Fruit fly (Drosophila melanogaster): Measurements from ENCODE around the gene Det.

The Det gene

DNA sequence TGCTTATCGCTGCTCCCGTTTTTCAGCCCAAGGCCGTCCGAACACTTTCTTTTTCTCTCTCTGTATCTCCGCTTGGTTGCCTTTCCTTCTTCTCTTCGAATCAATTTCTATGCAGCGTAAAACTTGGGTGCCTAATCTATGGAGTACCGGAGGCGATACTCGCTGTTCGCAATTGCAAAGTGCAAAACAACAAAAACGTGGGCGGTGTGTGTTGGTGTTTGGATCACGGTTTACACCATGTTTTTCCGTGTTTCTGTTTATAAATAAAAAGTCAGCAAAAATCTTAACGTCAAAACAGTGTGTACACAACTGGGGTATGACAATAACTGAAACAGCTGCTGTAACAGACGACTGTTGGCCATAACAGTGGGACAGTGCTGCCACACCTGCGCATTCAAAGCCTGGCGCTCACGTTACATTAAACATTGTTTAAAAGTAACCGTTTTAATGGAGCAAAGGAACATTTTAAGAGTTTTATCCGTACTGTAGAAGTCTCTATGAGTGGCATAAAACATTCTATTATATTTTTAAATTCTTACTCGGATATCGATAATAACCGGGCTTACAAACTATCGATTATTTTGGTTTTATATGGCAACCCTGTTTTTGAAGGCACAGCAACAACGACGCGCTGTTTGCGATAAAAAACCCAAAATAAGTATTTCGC, at the start of gene Det, which contains the start of gene m-cup:
TSS of gene Det (plus strand) at position 588 of the 667 bp plus-strand sequence.
TSS of gene m-cup (minus strand) at position 333 of the 667 bp plus-strand sequence.
- TF ChIP-seq unpg (GFP tag; optimal IDR thresholded peaks at IDR 0.05): peak; percentile 2
- peak; percentile 6 for TF ChIP-seq pum (GFP tag; optimal IDR thresholded peaks at IDR 0.05)
- no peak for TF ChIP-seq CG8765 (GFP tag; IDR thresholded peaks at IDR 0.05)
- peak; percentile 58; the same call in 1 of the 2 replicates for TF ChIP-seq CG2129 (GFP tag; IDR thresholded peaks at IDR 0.05; ENCODE audit: partially characterized antibody)
- no peak for TF ChIP-seq CG13624 (GFP tag; optimal IDR thresholded peaks at IDR 0.05)
- no peak for TF ChIP-seq gcm (GFP tag; optimal IDR thresholded peaks at IDR 0.05)
- TF ChIP-seq CG9932 (GFP tag; IDR thresholded peaks at IDR 0.05): 0 out of 2 replicates have a peak, but pooled peaks have one; percentile 12
- TF ChIP-seq eve (GFP tag; optimal IDR thresholded peaks at IDR 0.05): no peak
- TF ChIP-seq croc (GFP tag; conservative IDR thresholded peaks at IDR 0.05): no peak
- peak; percentile 44 for TF ChIP-seq zf30C (GFP tag; optimal IDR thresholded peaks at IDR 0.05)
- peak; percentile 42 for TF ChIP-seq Myb (GFP tag; optimal IDR thresholded peaks at IDR 0.05)
- peak; percentile 88 for TF ChIP-seq sens (GFP tag)
- no peak for TF ChIP-seq CG7928 (GFP tag; optimal IDR thresholded peaks at IDR 0.05)
- TF ChIP-seq Dek (tag; optimal IDR thresholded peaks at IDR 0.05): no peak
- TF ChIP-seq kay (GFP tag; optimal IDR thresholded peaks at IDR 0.05): no peak
- no peak for TF ChIP-seq CG10565 (GFP tag; optimal IDR thresholded peaks at IDR 0.05)
- peak; percentile 49 for TF ChIP-seq Lhr (GFP tag; optimal IDR thresholded peaks at IDR 0.05)
- TF ChIP-seq CG7963 (GFP tag; IDR thresholded peaks at IDR 0.05; ENCODE audit: partially characterized antibody): peak; percentile 58; the same call in 1 of the 3 replicates
- peak; percentile 41; the same call in 1 of the 2 replicates for TF ChIP-seq bbx (GFP tag; IDR thresholded peaks at IDR 0.05; ENCODE audit: partially characterized antibody)
- peak; percentile 18 for TF ChIP-seq Sry-β (GFP tag; optimal IDR thresholded peaks at IDR 0.05)
- peak in 1 of 2 experiments; percentile 27 for TF ChIP-seq chif (GFP tag; optimal IDR thresholded peaks at IDR 0.05)
- no peak for TF ChIP-seq bab2 (GFP tag; optimal IDR thresholded peaks at IDR 0.05)
- no peak for TF ChIP-seq CG12155 (GFP tag; optimal IDR thresholded peaks at IDR 0.05)
- TF ChIP-seq shn (GFP tag; optimal IDR thresholded peaks at IDR 0.05): no peak
- TF ChIP-seq vvl (GFP tag; IDR thresholded peaks at IDR 0.05): 0 out of 2 replicates have a peak, but pooled peaks have one; percentile 3
- TF ChIP-seq CG2120 (GFP tag; optimal IDR thresholded peaks at IDR 0.05): peak; percentile 17
- TF ChIP-seq stwl (tag; optimal IDR thresholded peaks at IDR 0.05): peak; percentile 83
- no peak for TF ChIP-seq Dad (GFP tag; optimal IDR thresholded peaks at IDR 0.05)
- no peak for TF ChIP-seq pb (GFP tag; optimal IDR thresholded peaks at IDR 0.05)
- peak; percentile 11 for TF ChIP-seq Camta (GFP tag; optimal IDR thresholded peaks at IDR 0.05)
- TF ChIP-seq phol (tag; optimal IDR thresholded peaks at IDR 0.05): peak; percentile 61
- TF ChIP-seq CG11398 (GFP tag; optimal IDR thresholded peaks at IDR 0.05): no peak
- TF ChIP-seq CG2116 (GFP tag; optimal IDR thresholded peaks at IDR 0.05): peak; percentile 86
- peak; percentile 68 for TF ChIP-seq MBD-R2 (GFP tag; IDR thresholded peaks at IDR 0.05)
- TF ChIP-seq CG10462 (GFP tag; optimal IDR thresholded peaks at IDR 0.05): no peak
- peak; percentile 81 for TF ChIP-seq YL-1 (GFP tag; optimal IDR thresholded peaks at IDR 0.05)
- peak; percentile 69 to 93 for TF ChIP-seq crp (GFP tag; optimal IDR thresholded peaks at IDR 0.05)
- TF ChIP-seq CG10147 (GFP tag; optimal IDR thresholded peaks at IDR 0.05): peak; percentile 10
- peak; percentile 23 for TF ChIP-seq Hmr (GFP tag; optimal IDR thresholded peaks at IDR 0.05)
- TF ChIP-seq Gug (GFP tag; IDR thresholded peaks at IDR 0.05): no peak
- TF ChIP-seq gfzf (GFP tag; optimal IDR thresholded peaks at IDR 0.05): peak; percentile 18
- peak; percentile 37 for TF ChIP-seq CG17829 (tag; optimal IDR thresholded peaks at IDR 0.05)
- peak; percentile 79 for TF ChIP-seq CG16813 (GFP tag; IDR thresholded peaks at IDR 0.05; ENCODE audit: partially characterized antibody)
- peak; percentile 24 for TF ChIP-seq CG13775 (GFP tag; optimal IDR thresholded peaks at IDR 0.05)
- TF ChIP-seq slbo (GFP tag; IDR thresholded peaks at IDR 0.05): no peak
- TF ChIP-seq nerfin-1 (tag; optimal IDR thresholded peaks at IDR 0.05): no peak
- peak; percentile 84 for TF ChIP-seq CG13287 (GFP tag; IDR thresholded peaks at IDR 0.05; ENCODE audit: partially characterized antibody)
- no peak for TF ChIP-seq Dip2 (GFP tag; IDR thresholded peaks at IDR 0.05)
- TF ChIP-seq amos (GFP tag; IDR thresholded peaks at IDR 0.05; ENCODE audit: partially characterized antibody): peak; percentile 69

Data from whole organism, embryonic.